Worm (Caenorhabditis elegans) whole organism, late embryonic: ENCODE measurements around the gene tkr-3.

Source experiments
- C08G9.2 ChIP-seq: sonication (generic microtip); optimal IDR thresholded peaks from 2 replicates; lab custom pipeline; 2016; ENCODE audit warnings: mild to moderate bottlenecking, missing genetic modification characterization, moderate library complexity, missing compliant biosample characterization
- F13H6.1 ChIP-seq: sonication (generic microtip); optimal IDR thresholded peaks from 2 replicates; lab custom pipeline; 2016; ENCODE audit warnings: missing genetic modification characterization, missing compliant biosample characterization
- Y22D7AL.16 ChIP-seq: sonication (generic microtip); optimal IDR thresholded peaks from 2 replicates; lab custom pipeline; 2016; ENCODE audit warnings: missing genetic modification characterization, missing compliant biosample characterization
- ahr-1 ChIP-seq: sonication (generic microtip); optimal IDR thresholded peaks from 2 replicates; lab custom pipeline; 2016; ENCODE audit warnings: missing genetic modification characterization, missing compliant biosample characterization
- ceh-18 ChIP-seq: sonication (generic microtip); optimal IDR thresholded peaks from 2 replicates; lab custom pipeline; 2016; ENCODE audit warnings: missing genetic modification characterization, missing compliant biosample characterization
- ceh-19 ChIP-seq: fragments of 200-800 bp; sonication (Bioruptor generic); optimal IDR thresholded peaks from 2 replicates; lab custom pipeline; 2018; ENCODE audit warnings: mild to moderate bottlenecking, missing genetic modification characterization, missing compliant biosample characterization
- ceh-2 ChIP-seq: sonication (generic microtip); optimal IDR thresholded peaks from 2 replicates; lab custom pipeline; 2016; ENCODE audit warnings: missing genotype, missing genetic modification characterization, missing compliant biosample characterization
- ceh-31 ChIP-seq: sonication (generic microtip); optimal IDR thresholded peaks from 2 replicates; lab custom pipeline; 2016; ENCODE audit warnings: missing genetic modification characterization, missing compliant biosample characterization
- ceh-45 ChIP-seq: fragments of 200-800 bp; sonication (Bioruptor generic); IDR thresholded peaks from 2 replicates; pipeline ENCODE4 v1.3.6; 2022; ENCODE audit warnings: missing genetic modification reagents, missing genetic modification characterization, missing compliant biosample characterization
- ceh-48 ChIP-seq: sonication (generic microtip); optimal IDR thresholded peaks from 2 replicates; lab custom pipeline; 2016; ENCODE audit warnings: missing genetic modification characterization, inconsistent platforms, missing compliant biosample characterization
- ceh-6 ChIP-seq: fragments of 200-800 bp; sonication (Bioruptor generic); optimal IDR thresholded peaks from 2 replicates; lab custom pipeline; 2018; ENCODE audit warnings: mild to moderate bottlenecking, missing genetic modification characterization, missing compliant biosample characterization
- ceh-9 ChIP-seq: sonication (generic microtip); optimal IDR thresholded peaks from 2 replicates; lab custom pipeline; 2016; ENCODE audit warnings: mild to moderate bottlenecking, missing genetic modification characterization, inconsistent platforms, missing compliant biosample characterization
- dve-1 ChIP-seq: sonication (generic microtip); optimal IDR thresholded peaks from 2 replicates; lab custom pipeline; 2017; ENCODE audit warnings: antibody characterized with exemption, mild to moderate bottlenecking, missing genetic modification characterization, missing compliant biosample characterization
- elt-4 ChIP-seq: sonication (generic microtip); optimal IDR thresholded peaks from 2 replicates; lab custom pipeline; 2016; ENCODE audit warnings: missing genetic modification characterization, missing compliant biosample characterization
- eyg-1 ChIP-seq: sonication (generic microtip); optimal IDR thresholded peaks from 2 replicates; lab custom pipeline; 2016; ENCODE audit warnings: missing genotype, missing genetic modification characterization, missing compliant biosample characterization
- gmeb-2 ChIP-seq: sonication (generic microtip); optimal IDR thresholded peaks from 2 replicates; lab custom pipeline; 2016; ENCODE audit warnings: missing genetic modification characterization, inconsistent platforms, missing compliant biosample characterization
- hlh-13 ChIP-seq: fragments of 200-800 bp; sonication (Bioruptor generic); optimal IDR thresholded peaks from 2 replicates; lab custom pipeline; 2018; ENCODE audit warnings: mild to moderate bottlenecking, missing genetic modification characterization, missing compliant biosample characterization
- hlh-15 ChIP-seq: sonication (generic microtip); optimal IDR thresholded peaks from 2 replicates; lab custom pipeline; 2016; ENCODE audit warnings: missing genetic modification characterization, missing compliant biosample characterization
- hlh-30 ChIP-seq: sonication (generic microtip); optimal IDR thresholded peaks from 2 replicates; lab custom pipeline; 2017; ENCODE audit warnings: antibody characterized with exemption, missing genetic modification characterization, missing compliant biosample characterization; ENCODE audit not compliant: insufficient read depth
- hlh-6 ChIP-seq: sonication (generic microtip); optimal IDR thresholded peaks from 2 replicates; lab custom pipeline; 2016; ENCODE audit warnings: missing genotype, missing genetic modification characterization, missing compliant biosample characterization
- hlh-8 ChIP-seq: sonication (generic microtip); optimal IDR thresholded peaks from 2 replicates; lab custom pipeline; 2016; ENCODE audit warnings: missing genotype, missing genetic modification characterization, missing compliant biosample characterization
- lin-11 ChIP-seq: fragments of 200-800 bp; sonication (Bioruptor generic); optimal IDR thresholded peaks from 2 replicates; lab custom pipeline; 2018; ENCODE audit warnings: mild to moderate bottlenecking, missing genetic modification characterization, missing compliant biosample characterization
- madf-2 ChIP-seq: sonication (generic microtip); optimal IDR thresholded peaks from 2 replicates; lab custom pipeline; 2017; ENCODE audit warnings: missing genetic modification characterization, missing compliant biosample characterization
- mec-3 ChIP-seq: sonication (generic microtip); optimal IDR thresholded peaks from 2 replicates; lab custom pipeline; 2016; ENCODE audit warnings: borderline replicate concordance, missing genetic modification characterization, missing compliant biosample characterization
- nfya-1 ChIP-seq: sonication (generic microtip); optimal IDR thresholded peaks from 2 replicates; lab custom pipeline; 2017; ENCODE audit warnings: missing genetic modification characterization, mild to moderate bottlenecking, missing compliant biosample characterization, antibody characterized with exemption, moderate library complexity
- nhr-11 ChIP-seq: fragments of 150-350 bp; optimal IDR thresholded peaks from 2 replicates; lab custom pipeline; 2014; ENCODE audit warnings: missing biosample characterization, missing genetic modification characterization
- nhr-232 ChIP-seq: sonication (generic microtip); optimal IDR thresholded peaks from 2 replicates; lab custom pipeline; 2016; ENCODE audit warnings: missing genetic modification characterization, missing compliant biosample characterization
- odd-2 ChIP-seq: sonication (generic microtip); optimal IDR thresholded peaks from 2 replicates; lab custom pipeline; 2017; ENCODE audit warnings: antibody characterized with exemption, mild to moderate bottlenecking, missing genetic modification characterization, missing compliant biosample characterization
- pat-9 ChIP-seq: fragments of 200-800 bp; sonication (Bioruptor generic); optimal IDR thresholded peaks from 2 replicates; lab custom pipeline; 2018; ENCODE audit warnings: mild to moderate bottlenecking, missing genetic modification characterization, moderate library complexity, missing compliant biosample characterization
- ref-2 ChIP-seq: sonication (generic microtip); optimal IDR thresholded peaks from 2 replicates; lab custom pipeline; 2016; ENCODE audit warnings: missing genetic modification characterization, missing compliant biosample characterization
- tbx-2 ChIP-seq: sonication (generic microtip); optimal IDR thresholded peaks from 2 replicates; lab custom pipeline; 2016; ENCODE audit warnings: missing genetic modification characterization, missing compliant biosample characterization
- ttx-3 ChIP-seq: sonication (generic microtip); optimal IDR thresholded peaks from 2 replicates; lab custom pipeline; 2016; ENCODE audit warnings: missing genetic modification reagents, missing genetic modification characterization, missing compliant biosample characterization
- unc-3 ChIP-seq, 2 experiments: fragments of 200-800 bp in 1 of 2; sonication (Bioruptor generic) in 1 of 2; sonication (generic microtip) in 1 of 2; conservative IDR thresholded peaks in 1 of 2; optimal IDR thresholded peaks in 1 of 2; 2 replicates each; pipeline versions ENCODE4 v1.3.6 to Lab custom; 2016 to 2022; ENCODE audit warnings: missing compliant biosample characterization in 2 of 2, missing genetic modification characterization in 2 of 2, missing genetic modification reagents in 1 of 2
- unc-42 ChIP-seq: sonication (generic microtip); optimal IDR thresholded peaks from 2 replicates; lab custom pipeline; 2016; ENCODE audit warnings: missing genotype, missing genetic modification characterization, missing compliant biosample characterization
- unc-55 ChIP-seq: sonication (generic microtip); optimal IDR thresholded peaks from 2 replicates; lab custom pipeline; 2017; ENCODE audit warnings: missing biosample characterization, missing genetic modification reagents, missing genetic modification characterization

The tkr-3 gene

ce11 chrIV:5083832-5084231 lies 38.1 kb downstream of the tkr-3 start:
- TF ChIP-seq hlh-30 (tag; lab: Kevin White, UChicago) = no peak
- no peak for TF ChIP-seq ceh-6 (GFP tag; lab: Kevin White, UChicago)
- TF ChIP-seq ahr-1 (tag; lab: Kevin White, UChicago) = no peak
- TF ChIP-seq odd-2 = no peak
- TF ChIP-seq eyg-1 (tag; lab: Kevin White, UChicago) = no peak
- no peak for TF ChIP-seq ceh-19 (GFP tag; lab: Kevin White, UChicago)
- no peak for TF ChIP-seq hlh-8 (tag; lab: Kevin White, UChicago)
- TF ChIP-seq ceh-2 (tag; lab: Kevin White, UChicago) = no peak
- TF ChIP-seq ref-2 (tag; lab: Kevin White, UChicago) = no peak
- no peak for TF ChIP-seq lin-11 (tag; lab: Kevin White, UChicago)
- TF ChIP-seq madf-2 (tag; lab: Kevin White, UChicago) = no peak
- no peak for TF ChIP-seq hlh-6 (tag; lab: Kevin White, UChicago)
- no peak for TF ChIP-seq hlh-15
- no peak for TF ChIP-seq C08G9.2
- no peak for TF ChIP-seq dve-1 (tag; lab: Kevin White, UChicago)
- no peak for TF ChIP-seq nhr-11
- TF ChIP-seq ttx-3 (tag; lab: Kevin White, UChicago) = no peak
- no peak for TF ChIP-seq elt-4 (tag; lab: Kevin White, UChicago)

- no peak for TF ChIP-seq ceh-18 (tag; lab: Kevin White, UChicago)
- TF ChIP-seq F13H6.1 (tag; lab: Kevin White, UChicago) = no peak
- no peak for TF ChIP-seq madf-2 (tag; lab: Kevin White, UChicago)
- no peak for TF ChIP-seq nhr-11
- TF ChIP-seq unc-3 (GFP tag; conservative IDR thresholded peaks at IDR 0.05; lab: Robert Waterston, UW) = no peak
- TF ChIP-seq unc-3 (tag; optimal IDR thresholded peaks at IDR 0.05; lab: Kevin White, UChicago) = no peak
- TF ChIP-seq ceh-9 (tag; lab: Kevin White, UChicago) = no peak
- no peak for TF ChIP-seq ceh-48
- no peak for TF ChIP-seq hlh-13 (GFP tag; lab: Kevin White, UChicago)
- no peak for TF ChIP-seq ceh-19 (GFP tag; lab: Kevin White, UChicago)
- TF ChIP-seq ceh-45 (GFP tag; lab: Robert Waterston, UW) = no peak
- no peak for TF ChIP-seq nhr-232
- TF ChIP-seq pat-9 (tag; lab: Kevin White, UChicago) = no peak
- no peak for TF ChIP-seq ahr-1 (tag; lab: Kevin White, UChicago)
Observed at ce11 chrIV:5082900-5083530, 38.9 kb downstream of the tkr-3 start, which contains the start of gene pygo-1. TSS of gene pygo-1 (plus strand) at chrIV:5083303.

ce11 chrIV:5081122-5081521 lies 40.8 kb downstream of the tkr-3 start:
- no peak for TF ChIP-seq gmeb-2 (tag; lab: Kevin White, UChicago)
- peak; percentile 13 for TF ChIP-seq tbx-2 (tag; lab: Kevin White, UChicago)

ce11 chrIV:5078846-5079245 lies 43.0 kb downstream of the tkr-3 start:
- TF ChIP-seq ceh-19 (GFP tag; lab: Kevin White, UChicago) = no peak
- peak; percentile 9 for TF ChIP-seq unc-42
- TF ChIP-seq hlh-8 (tag; lab: Kevin White, UChicago) = peak; percentile 53
- TF ChIP-seq nfya-1 (tag; lab: Kevin White, UChicago) = peak; percentile 36

ce11 chrIV:5077918-5078317 lies 44.0 kb downstream of the tkr-3 start:
- TF ChIP-seq ceh-2 (tag; lab: Kevin White, UChicago) (no peak), ceh-31 (peak; percentile 18), unc-55 (GFP tag; lab: Kevin White, UChicago) (peak; percentile 18), Y22D7AL.16 (peak; percentile 16), madf-2 (tag; lab: Kevin White, UChicago) (no peak), mec-3 (tag; lab: Kevin White, UChicago) (no peak), ceh-48 (no peak), ahr-1 (tag; lab: Kevin White, UChicago) (no peak), tbx-2 (tag; lab: Kevin White, UChicago) (peak; percentile 26), nfya-1 (tag; lab: Kevin White, UChicago) (peak; percentile 74), ref-2 (tag; lab: Kevin White, UChicago) (peak; percentile 61)
